Worm (Caenorhabditis elegans) whole organism, L4 larva: ENCODE measurements around the gene mut-14.

Experiments used
- F26F4.8 ChIP-seq: fragments of 200-800 bp; sonication (Bioruptor generic); conservative IDR thresholded peaks from 2 replicates; pipeline ENCODE4 v1.3.6; 2022; ENCODE audit warnings: missing genetic modification characterization, missing compliant biosample characterization
- aly-2 ChIP-seq: sonication (generic microtip); optimal IDR thresholded peaks from 2 replicates; lab custom pipeline; 2018; ENCODE audit warnings: missing biosample characterization, missing genetic modification characterization
- ama-1 ChIP-seq: fragments of 150-350 bp; optimal IDR thresholded peaks from 2 replicates; lab custom pipeline; 2014; ENCODE audit warnings: inconsistent platforms, mixed read lengths
- egl-27 ChIP-seq: sonication (generic microtip); optimal IDR thresholded peaks from 3 replicates; lab custom pipeline; 2017; ENCODE audit warnings: missing biosample characterization, missing genetic modification reagents, missing genetic modification characterization
- fos-1 ChIP-seq: fragments of 150-350 bp; optimal IDR thresholded peaks from 2 replicates; lab custom pipeline; 2014; ENCODE audit warnings: missing biosample characterization, missing genetic modification characterization
- lin-1 ChIP-seq: fragments of 200-800 bp; sonication (Bioruptor generic); IDR thresholded peaks from 2 replicates; pipeline ENCODE4 v1.3.6; 2022; ENCODE audit warnings: missing genetic modification reagents, missing genetic modification characterization, missing compliant biosample characterization
- lin-13 ChIP-seq: fragments of 150-350 bp; optimal IDR thresholded peaks from 2 replicates; lab custom pipeline; 2014; ENCODE audit warnings: missing biosample characterization, missing genetic modification reagents, missing genetic modification characterization
- lin-39 ChIP-seq: fragments of 150-350 bp; optimal IDR thresholded peaks from 2 replicates; lab custom pipeline; 2014; ENCODE audit warnings: missing biosample characterization, missing genetic modification reagents, missing genetic modification characterization
- nhr-111 ChIP-seq: fragments of 200-800 bp; sonication (Bioruptor generic); optimal IDR thresholded peaks from 2 replicates; lab custom pipeline; 2018; ENCODE audit warnings: mild to moderate bottlenecking, missing genetic modification characterization, missing compliant biosample characterization
- nhr-237 ChIP-seq: sonication (generic microtip); optimal IDR thresholded peaks from 2 replicates; lab custom pipeline; 2017; ENCODE audit warnings: missing biosample characterization, missing genetic modification characterization
- snpc-4 ChIP-seq: fragments of 150-350 bp; optimal IDR thresholded peaks from 2 replicates; lab custom pipeline; 2014; ENCODE audit warnings: missing biosample characterization, missing genetic modification characterization
- ztf-11 ChIP-seq: fragments of 150-350 bp; optimal IDR thresholded peaks from 2 replicates; lab custom pipeline; 2014; ENCODE audit warnings: missing biosample characterization, missing genetic modification characterization

DNA sequence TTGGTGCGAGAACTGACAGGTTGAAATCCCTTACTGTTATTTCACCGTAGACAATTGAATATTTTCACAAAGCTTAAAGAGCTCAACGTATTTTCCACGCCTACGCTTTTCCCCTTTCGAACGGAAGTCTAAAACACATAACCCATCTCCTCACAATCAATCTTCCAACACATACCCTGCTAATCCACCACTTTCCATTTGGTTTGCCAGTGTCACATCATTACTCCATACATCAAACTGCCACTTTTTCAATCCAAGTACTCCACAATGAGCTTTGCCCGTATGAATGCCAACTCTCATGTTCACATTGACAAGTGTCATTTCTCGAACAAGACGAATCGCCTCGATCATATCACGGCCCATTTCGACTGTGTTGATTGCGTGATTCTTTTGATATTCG is 32.5 kb downstream of the mut-14 start:
- TF ChIP-seq nhr-237 (tag; lab: Kevin White, UChicago) = no peak
- TF ChIP-seq ama-1 (lab: Kevin White, UChicago) = no peak
- TF ChIP-seq lin-39 (tag; lab: Kevin White, UChicago) = no peak
- no peak for TF ChIP-seq aly-2 (tag; lab: Kevin White, UChicago)
- no peak for TF ChIP-seq lin-13 (GFP tag; lab: Kevin White, UChicago)
- no peak for TF ChIP-seq ztf-11
- no peak for TF ChIP-seq snpc-4 (tag; lab: Kevin White, UChicago)
- no peak for TF ChIP-seq lin-1
- TF ChIP-seq egl-27 = no peak
- no peak for TF ChIP-seq nhr-111 (GFP tag; lab: Kevin White, UChicago)
- TF ChIP-seq fos-1 = no peak
- no peak for TF ChIP-seq F26F4.8 (GFP tag; lab: Robert Waterston, UW)
